Worm (Caenorhabditis elegans): ENCODE results near the gene idpb-5.

- no peak for TF ChIP-seq scrt-1 (GFP tag; IDR thresholded peaks at IDR 0.05)
- TF ChIP-seq hmg-4 (GFP tag; optimal IDR thresholded peaks at IDR 0.05): no peak
Observed at ce11 chrV:11883215-11883614, 43.9 kb downstream of the idpb-5 start.

All from whole organism, early embryonic.